Worm (Caenorhabditis elegans): Measurements from ENCODE around the gene sdz-36.

sdz-36 gene

ce11 chrIV:9733904-9734303 is 43.2 kb downstream of the sdz-36 start:
- TF ChIP-seq C34F6.9 (tag; optimal IDR thresholded peaks at IDR 0.05) (no peak), lin-39 (tag; optimal IDR thresholded peaks at IDR 0.05) (no peak), sma-3 (GFP tag; optimal IDR thresholded peaks at IDR 0.05) (no peak), nhr-21 (tag; optimal IDR thresholded peaks at IDR 0.05) (no peak), ZK546.5 (tag; optimal IDR thresholded peaks at IDR 0.05) (no peak), crh-2 (tag; optimal IDR thresholded peaks at IDR 0.05) (no peak), Y55F3AM.14 (GFP tag; optimal IDR thresholded peaks at IDR 0.05) (no peak), nhr-23 (tag; optimal IDR thresholded peaks at IDR 0.05) (no peak), unc-39 (tag; optimal IDR thresholded peaks at IDR 0.05) (no peak), egl-27 (tag; optimal IDR thresholded peaks at IDR 0.05) (no peak), unc-62 (GFP tag; optimal IDR thresholded peaks at IDR 0.05) (no peak), snpc-4 (tag; optimal IDR thresholded peaks at IDR 0.05) (no peak), ztf-1 (GFP tag; conservative IDR thresholded peaks at IDR 0.05) (no peak), mbf-1 (tag; optimal IDR thresholded peaks at IDR 0.05) (no peak), sem-4 (tag; optimal IDR thresholded peaks at IDR 0.05) (no peak), nhr-11 (tag; optimal IDR thresholded peaks at IDR 0.05) (no peak), nhr-25 (tag; optimal IDR thresholded peaks at IDR 0.05) (no peak), elt-3 (tag; optimal IDR thresholded peaks at IDR 0.05) (no peak), lin-13 (GFP tag; optimal IDR thresholded peaks at IDR 0.05) (no peak), sma-9 (GFP tag; optimal IDR thresholded peaks at IDR 0.05) (no peak), sma-9 (tag; optimal IDR thresholded peaks at IDR 0.05) (no peak)

- TF ChIP-seq lsy-2 (tag; optimal IDR thresholded peaks at IDR 0.05) (peak in 1 of 2 experiments; percentile 3), unc-55 (GFP tag; optimal IDR thresholded peaks at IDR 0.05) (no peak)
Observed at ce11 chrIV:9734861-9735260, 44.1 kb downstream of the sdz-36 start.

- TF ChIP-seq gmeb-1 (tag; optimal IDR thresholded peaks at IDR 0.05) (no peak), nhr-21 (tag; optimal IDR thresholded peaks at IDR 0.05) (no peak), lin-39 (tag; optimal IDR thresholded peaks at IDR 0.05) (no peak), sma-9 (GFP tag; optimal IDR thresholded peaks at IDR 0.05) (peak; percentile 67), sma-9 (tag; optimal IDR thresholded peaks at IDR 0.05) (no peak), peb-1 (tag; optimal IDR thresholded peaks at IDR 0.05) (no peak), Y55F3AM.14 (GFP tag; optimal IDR thresholded peaks at IDR 0.05) (no peak), ztf-4 (tag; optimal IDR thresholded peaks at IDR 0.05) (no peak), C34F6.9 (tag; optimal IDR thresholded peaks at IDR 0.05) (peak; percentile 3), elt-3 (tag; optimal IDR thresholded peaks at IDR 0.05) (no peak), nhr-12 (tag; optimal IDR thresholded peaks at IDR 0.05) (no peak), ZK546.5 (tag; optimal IDR thresholded peaks at IDR 0.05) (no peak), ceh-82 (tag; optimal IDR thresholded peaks at IDR 0.05) (no peak), ztf-1 (GFP tag; conservative IDR thresholded peaks at IDR 0.05) (no peak), blmp-1 (tag; optimal IDR thresholded peaks at IDR 0.05; ENCODE audit: insufficient read depth) (peak; percentile 37), nhr-11 (tag; optimal IDR thresholded peaks at IDR 0.05) (no peak), lsy-2 (tag; optimal IDR thresholded peaks at IDR 0.05) (peak in 1 of 2 experiments; percentile 63), R02D3.7 (tag; optimal IDR thresholded peaks at IDR 0.05) (no peak), unc-62 (GFP tag; optimal IDR thresholded peaks at IDR 0.05) (no peak), sma-3 (GFP tag; optimal IDR thresholded peaks at IDR 0.05) (peak; percentile 3), alr-1 (tag; optimal IDR thresholded peaks at IDR 0.05) (no peak), elt-1 (tag; optimal IDR thresholded peaks at IDR 0.05) (no peak), egl-27 (tag; optimal IDR thresholded peaks at IDR 0.05) (no peak), aly-2 (tag; optimal IDR thresholded peaks at IDR 0.05) (no peak), ztf-11 (tag; optimal IDR thresholded peaks at IDR 0.05) (no peak), unc-55 (GFP tag; optimal IDR thresholded peaks at IDR 0.05) (no peak), unc-39 (tag; optimal IDR thresholded peaks at IDR 0.05) (no peak), nhr-6 (tag; optimal IDR thresholded peaks at IDR 0.05) (no peak), fos-1 (tag; optimal IDR thresholded peaks at IDR 0.05) (peak; percentile 92), nhr-23 (tag; optimal IDR thresholded peaks at IDR 0.05) (no peak), crh-2 (tag; optimal IDR thresholded peaks at IDR 0.05) (peak; percentile 61), lin-13 (GFP tag; optimal IDR thresholded peaks at IDR 0.05) (no peak), mdl-1 (tag; optimal IDR thresholded peaks at IDR 0.05) (no peak), nhr-237 (tag; optimal IDR thresholded peaks at IDR 0.05) (no peak), sem-4 (tag; optimal IDR thresholded peaks at IDR 0.05) (no peak), F13H6.1 (tag; optimal IDR thresholded peaks at IDR 0.05) (no peak), zag-1 (tag; optimal IDR thresholded peaks at IDR 0.05) (no peak), nhr-129 (tag; optimal IDR thresholded peaks at IDR 0.05) (peak; percentile 33), ceh-16 (tag; optimal IDR thresholded peaks at IDR 0.05) (no peak), nhr-77 (tag; optimal IDR thresholded peaks at IDR 0.05) (no peak), lin-11 (tag; optimal IDR thresholded peaks at IDR 0.05) (no peak), snpc-4 (tag; optimal IDR thresholded peaks at IDR 0.05) (no peak), mab-5 (tag; optimal IDR thresholded peaks at IDR 0.05) (peak; percentile 31), ama-1 (optimal IDR thresholded peaks at IDR 0.05) (no peak), nhr-10 (tag; optimal IDR thresholded peaks at IDR 0.05) (no peak), skn-1 (tag; optimal IDR thresholded peaks at IDR 0.05) (no peak), nhr-25 (tag; optimal IDR thresholded peaks at IDR 0.05) (no peak), dmd-4 (tag; optimal IDR thresholded peaks at IDR 0.05) (no peak)
Observed at ce11 chrIV:9735750-9736149, 45.0 kb downstream of the sdz-36 start.

All from whole organism, L2 larva.